Comparison of ENCODE assay signal across 3 worm cellular contexts in genomic region chrIV:10935336-10935735, ce11.
A peak's percentile ranks its signal among the peaks of the same experiment; 100 is the strongest.
TF ChIP-seq lines count a peak whose summit lies in the region.

No protein-coding gene starts in this region.

TF ChIP-seq in whole organism, L1 larva, 84 proteins besides CTCF, POLR2A, EP300 and RAD21 (continued from another document and continues in another):
- TF ChIP-seq snpc-4 (tag; optimal IDR thresholded peaks at IDR 0.05; lab: Kevin White, UChicago), result peak; percentile 43
- no peak for TF ChIP-seq mab-9 (GFP tag; IDR thresholded peaks at IDR 0.05; lab: Robert Waterston, UW)
- no peak for TF ChIP-seq lin-15B (tag; optimal IDR thresholded peaks at IDR 0.05; lab: Kevin White, UChicago)
- TF ChIP-seq ama-1 (optimal IDR thresholded peaks at IDR 0.05; lab: Kevin White, UChicago), result peak; percentile 93
- TF ChIP-seq grh-1 (GFP tag; IDR thresholded peaks at IDR 0.05; lab: Robert Waterston, UW), result peak; percentile 51
- peak; percentile 47 to 84 (median 66) for TF ChIP-seq ceh-82 (tag; optimal IDR thresholded peaks at IDR 0.05; lab: Kevin White, UChicago)
- TF ChIP-seq lin-13 (GFP tag; optimal IDR thresholded peaks at IDR 0.05; lab: Kevin White, UChicago), result peak; percentile 91
- peak; percentile 79 to 82 for TF ChIP-seq efl-1 (optimal IDR thresholded peaks at IDR 0.05; lab: Kevin White, UChicago)
- TF ChIP-seq efl-1 (GFP tag; optimal IDR thresholded peaks at IDR 0.05 in 1 of 2; lab: Kevin White, UChicago), result peak; percentile 61 to 94
- peak; percentile 87 for TF ChIP-seq jun-1 (tag; optimal IDR thresholded peaks at IDR 0.05; lab: Kevin White, UChicago)
- no peak for TF ChIP-seq efl-3 (GFP tag; optimal IDR thresholded peaks at IDR 0.05; lab: Kevin White, UChicago)
- TF ChIP-seq F16B12.6 (tag; optimal IDR thresholded peaks at IDR 0.05; lab: Kevin White, UChicago), result peak; percentile 11
- no peak for TF ChIP-seq nhr-90 (tag; optimal IDR thresholded peaks at IDR 0.05; lab: Kevin White, UChicago; ENCODE audit: poor library complexity)
- peak; percentile 88 for TF ChIP-seq fkh-4 (tag; optimal IDR thresholded peaks at IDR 0.05; lab: Kevin White, UChicago; ENCODE audit: borderline replicate concordance)
- no peak for TF ChIP-seq nhr-12 (tag; optimal IDR thresholded peaks at IDR 0.05; lab: Kevin White, UChicago)
- TF ChIP-seq C16A3.4 (tag; optimal IDR thresholded peaks at IDR 0.05; lab: Kevin White, UChicago), result peak; percentile 77
- TF ChIP-seq ceh-63 (GFP tag; optimal IDR thresholded peaks at IDR 0.05; lab: Kevin White, UChicago), result no peak
- TF ChIP-seq nhr-237 (tag; optimal IDR thresholded peaks at IDR 0.05; lab: Kevin White, UChicago), result peak; percentile 57
- TF ChIP-seq nhr-85 (tag; lab: Kevin White, UChicago), result peak; percentile 93
- no peak for TF ChIP-seq C34B4.2 (tag; optimal IDR thresholded peaks at IDR 0.05; lab: Kevin White, UChicago)
- TF ChIP-seq fos-1 (tag; optimal IDR thresholded peaks at IDR 0.05; lab: Kevin White, UChicago), result peak; percentile 77
- TF ChIP-seq isw-1 (GFP tag; IDR thresholded peaks at IDR 0.05; lab: Robert Waterston, UW), result peak; percentile 71
- TF ChIP-seq nhr-11 (tag; optimal IDR thresholded peaks at IDR 0.05; lab: Kevin White, UChicago), result peak; percentile 90
- no peak for TF ChIP-seq ets-5 (GFP tag; IDR thresholded peaks at IDR 0.05; lab: Robert Waterston, UW)
- TF ChIP-seq unc-86 (tag; optimal IDR thresholded peaks at IDR 0.05; lab: Kevin White, UChicago), result peak; percentile 96
- peak; percentile 76 for TF ChIP-seq irx-1 (tag; optimal IDR thresholded peaks at IDR 0.05; lab: Kevin White, UChicago)
- TF ChIP-seq C04F5.9 (tag; optimal IDR thresholded peaks at IDR 0.05; lab: Kevin White, UChicago), result peak; percentile 60
- TF ChIP-seq vab-15 (tag; optimal IDR thresholded peaks at IDR 0.05; lab: Kevin White, UChicago), result peak; percentile 80
- peak; percentile 94 for TF ChIP-seq fkh-8 (tag; optimal IDR thresholded peaks at IDR 0.05; lab: Kevin White, UChicago)
- TF ChIP-seq egl-27 (tag; optimal IDR thresholded peaks at IDR 0.05; lab: Kevin White, UChicago), result peak in 1 of 2 experiments; percentile 44
- peak; percentile 87 for TF ChIP-seq ceh-8 (GFP tag; optimal IDR thresholded peaks at IDR 0.05; lab: Kevin White, UChicago)
- peak; percentile 79 to 86 for TF ChIP-seq lin-35 (GFP tag; optimal IDR thresholded peaks at IDR 0.05; lab: Kevin White, UChicago)
- peak; percentile 93 for TF ChIP-seq swsn-7 (tag; optimal IDR thresholded peaks at IDR 0.05; lab: Kevin White, UChicago)
- TF ChIP-seq ztf-11 (tag; optimal IDR thresholded peaks at IDR 0.05; lab: Kevin White, UChicago), result peak in 1 of 2 experiments; percentile 86
- no peak for TF ChIP-seq nhr-28 (tag; optimal IDR thresholded peaks at IDR 0.05; lab: Kevin White, UChicago)
- peak; percentile 99 for TF ChIP-seq dsc-1 (tag; optimal IDR thresholded peaks at IDR 0.05; lab: Kevin White, UChicago)
- peak; percentile 94 for TF ChIP-seq rnt-1 (tag; optimal IDR thresholded peaks at IDR 0.05; lab: Kevin White, UChicago)
- no peak for TF ChIP-seq Y116A8C.19 (tag; optimal IDR thresholded peaks at IDR 0.05; lab: Kevin White, UChicago; ENCODE audit: borderline replicate concordance)
- peak; percentile 69 for TF ChIP-seq ceh-88 (GFP tag; IDR thresholded peaks at IDR 0.05; lab: Robert Waterston, UW)
- peak; percentile 95 for TF ChIP-seq nhr-20 (tag; optimal IDR thresholded peaks at IDR 0.05; lab: Kevin White, UChicago)
- TF ChIP-seq nhr-47 (tag; optimal IDR thresholded peaks at IDR 0.05; lab: Kevin White, UChicago), result peak; percentile 93
- TF ChIP-seq egl-13 (tag; optimal IDR thresholded peaks at IDR 0.05; lab: Kevin White, UChicago), result peak; percentile 83
- TF ChIP-seq mdl-1 (tag; optimal IDR thresholded peaks at IDR 0.05; lab: Kevin White, UChicago), result peak in 1 of 2 experiments; percentile 96

TF ChIP-seq in whole organism, L3 larva, 47 proteins besides CTCF, POLR2A, EP300 and RAD21 (continued from another document):
- TF ChIP-seq elt-3 (tag; optimal IDR thresholded peaks at IDR 0.05; lab: Kevin White, UChicago) (peak in 1 of 3 experiments; percentile 17), egl-5 (tag; optimal IDR thresholded peaks at IDR 0.05; lab: Kevin White, UChicago) (peak; percentile 95), nhr-67 (tag; optimal IDR thresholded peaks at IDR 0.05; lab: Kevin White, UChicago) (no peak), elt-1 (tag; optimal IDR thresholded peaks at IDR 0.05; lab: Kevin White, UChicago) (peak; percentile 32), tbx-2 (tag; optimal IDR thresholded peaks at IDR 0.05; lab: Kevin White, UChicago) (peak; percentile 56), unc-39 (tag; optimal IDR thresholded peaks at IDR 0.05; lab: Kevin White, UChicago) (no peak), ceh-28 (tag; optimal IDR thresholded peaks at IDR 0.05; lab: Kevin White, UChicago) (peak; percentile 65), nhr-23 (tag; optimal IDR thresholded peaks at IDR 0.05; lab: Kevin White, UChicago) (peak; percentile 80), mml-1 (tag; optimal IDR thresholded peaks at IDR 0.05; lab: Kevin White, UChicago) (peak; percentile 81), mdl-1 (tag; optimal IDR thresholded peaks at IDR 0.05; lab: Kevin White, UChicago) (peak; percentile 60), eor-1 (tag; optimal IDR thresholded peaks at IDR 0.05; lab: Kevin White, UChicago) (peak in 1 of 2 experiments; percentile 32), lin-15B (tag; optimal IDR thresholded peaks at IDR 0.05; lab: Kevin White, UChicago) (peak; percentile 26), aly-2 (tag; optimal IDR thresholded peaks at IDR 0.05; lab: Kevin White, UChicago) (no peak), pha-4 (tag; optimal IDR thresholded peaks at IDR 0.05; lab: Kevin White, UChicago) (peak; percentile 63), skn-1 (tag; optimal IDR thresholded peaks at IDR 0.05; lab: Kevin White, UChicago) (no peak), elt-2 (tag; optimal IDR thresholded peaks at IDR 0.05; lab: Kevin White, UChicago) (peak; percentile 59), R02D3.7 (tag; optimal IDR thresholded peaks at IDR 0.05; lab: Kevin White, UChicago) (no peak), nhr-43 (tag; optimal IDR thresholded peaks at IDR 0.05; lab: Kevin White, UChicago; ENCODE audit: poor library complexity, severe bottlenecking) (peak; percentile 40), nhr-25 (tag; optimal IDR thresholded peaks at IDR 0.05; lab: Kevin White, UChicago) (peak; percentile 40), lsy-12 (tag; optimal IDR thresholded peaks at IDR 0.05; lab: Kevin White, UChicago) (peak; percentile 90), zag-1 (tag; optimal IDR thresholded peaks at IDR 0.05; lab: Kevin White, UChicago) (no peak)

TF ChIP-seq in whole organism, young adult, 124 proteins besides CTCF, POLR2A, EP300 and RAD21 (continued from another document and continues in another):
- TF ChIP-seq egrh-3 (GFP tag; IDR thresholded peaks at IDR 0.05; lab: Robert Waterston, UW) (peak; percentile 29; the same call in 1 of the 2 replicates), C06A6.2 (GFP tag; conservative IDR thresholded peaks at IDR 0.05; lab: Robert Waterston, UW) (peak; percentile 66; the same call in 1 of the 2 replicates), tbx-9 (tag; optimal IDR thresholded peaks at IDR 0.05; lab: Kevin White, UChicago; ENCODE audit: borderline replicate concordance) (no peak), mxl-1 (tag; optimal IDR thresholded peaks at IDR 0.05; lab: Kevin White, UChicago) (no peak), ztf-25 (GFP tag; IDR thresholded peaks at IDR 0.05; lab: Robert Waterston, UW) (no peak), attf-5 (GFP tag; optimal IDR thresholded peaks at IDR 0.05; lab: Kevin White, UChicago) (peak; percentile 72), F37B4.10 (GFP tag; IDR thresholded peaks at IDR 0.05; lab: Robert Waterston, UW) (no peak), lin-26 (GFP tag; IDR thresholded peaks at IDR 0.05; lab: Robert Waterston, UW) (0 out of 2 replicates have a peak, but pooled peaks have one; percentile 65), F23B12.7 (tag; optimal IDR thresholded peaks at IDR 0.05; lab: Kevin White, UChicago; ENCODE audit: insufficient read depth) (no peak), ccch-3 (GFP tag; optimal IDR thresholded peaks at IDR 0.05; lab: Kevin White, UChicago) (no peak), hsf-1 (GFP tag; IDR thresholded peaks at IDR 0.05; lab: Robert Waterston, UW) (no peak), lsy-27 (tag; optimal IDR thresholded peaks at IDR 0.05; lab: Kevin White, UChicago; ENCODE audit: borderline replicate concordance, insufficient read depth) (no peak), tbp1 (GFP tag; optimal IDR thresholded peaks at IDR 0.05; lab: Kevin White, UChicago) (peak; percentile 54), F22D6.2 (tag; optimal IDR thresholded peaks at IDR 0.05; lab: Kevin White, UChicago) (peak; percentile 18), ets-4 (GFP tag; optimal IDR thresholded peaks at IDR 0.05; lab: Kevin White, UChicago) (no peak), rcor-1 (GFP tag; IDR thresholded peaks at IDR 0.05; lab: Robert Waterston, UW) (peak; percentile 29; the same call in 1 of the 2 replicates), aptf-2 (GFP tag; conservative IDR thresholded peaks at IDR 0.05; lab: Robert Waterston, UW) (no peak), F52B5.7 (tag; optimal IDR thresholded peaks at IDR 0.05; lab: Kevin White, UChicago) (peak; percentile 73), akir-1 (GFP tag; optimal IDR thresholded peaks at IDR 0.05; lab: Kevin White, UChicago) (no peak), athp-1 (tag; optimal IDR thresholded peaks at IDR 0.05; lab: Kevin White, UChicago) (no peak), C17E4.6 (GFP tag; IDR thresholded peaks at IDR 0.05; lab: Robert Waterston, UW) (no peak), ceh-79 (tag; optimal IDR thresholded peaks at IDR 0.05; lab: Kevin White, UChicago) (no peak), K11D2.4 (GFP tag; IDR thresholded peaks at IDR 0.05; lab: Robert Waterston, UW) (peak; percentile 88), mel-28 (tag; optimal IDR thresholded peaks at IDR 0.05; lab: Kevin White, UChicago; ENCODE audit: borderline replicate concordance) (no peak), snpc-4 (GFP tag; optimal IDR thresholded peaks at IDR 0.05; lab: Kevin White, UChicago) (no peak), snpc-4 (tag; optimal IDR thresholded peaks at IDR 0.05; lab: Kevin White, UChicago) (peak in 1 of 4 experiments; percentile 10), hmg-1.2 (GFP tag; IDR thresholded peaks at IDR 0.05; lab: Robert Waterston, UW) (peak; percentile 77), die-1 (tag; optimal IDR thresholded peaks at IDR 0.05; lab: Kevin White, UChicago) (peak; percentile 46), hmg-20 (GFP tag; IDR thresholded peaks at IDR 0.05; lab: Robert Waterston, UW) (no peak), F39B2.1 (GFP tag; IDR thresholded peaks at IDR 0.05; lab: Robert Waterston, UW) (no peak), somi-1 (GFP tag; optimal IDR thresholded peaks at IDR 0.05; lab: Kevin White, UChicago) (peak; percentile 91), sdz-38 (tag; optimal IDR thresholded peaks at IDR 0.05; lab: Kevin White, UChicago) (no peak), B0035.1 (tag; optimal IDR thresholded peaks at IDR 0.05; lab: Kevin White, UChicago) (no peak), nfya-2 (GFP tag; IDR thresholded peaks at IDR 0.05; lab: Robert Waterston, UW) (no peak), B0261.1 (tag; optimal IDR thresholded peaks at IDR 0.05; lab: Kevin White, UChicago) (no peak), ceh-40 (GFP tag; IDR thresholded peaks at IDR 0.05; lab: Robert Waterston, UW) (0 out of 2 replicates have a peak, but pooled peaks have one; percentile 27), unc-62 (GFP tag; optimal IDR thresholded peaks at IDR 0.05; lab: Kevin White, UChicago) (peak; percentile 73), unc-130 (GFP tag; optimal IDR thresholded peaks at IDR 0.05; lab: Kevin White, UChicago) (no peak), sea-2 (GFP tag; IDR thresholded peaks at IDR 0.05; lab: Robert Waterston, UW) (no peak), egl-18 (GFP tag; IDR thresholded peaks at IDR 0.05; lab: Robert Waterston, UW) (no peak), Y79H2A.3 (GFP tag; conservative IDR thresholded peaks at IDR 0.05; lab: Robert Waterston, UW) (no peak), ztf-3 (GFP tag; optimal IDR thresholded peaks at IDR 0.05; lab: Kevin White, UChicago) (no peak), attf-6 (GFP tag; IDR thresholded peaks at IDR 0.05; lab: Robert Waterston, UW) (no peak), rec-8 (tag; optimal IDR thresholded peaks at IDR 0.05; lab: Kevin White, UChicago) (no peak), madf-10 (tag; optimal IDR thresholded peaks at IDR 0.05; lab: Kevin White, UChicago) (peak; percentile 59), lag-1 (GFP tag; IDR thresholded peaks at IDR 0.05; lab: Robert Waterston, UW) (no peak), madf-3 (GFP tag; IDR thresholded peaks at IDR 0.05; lab: Robert Waterston, UW) (peak; percentile 80; the same call in 1 of the 2 replicates), ztf-22 (GFP tag; optimal IDR thresholded peaks at IDR 0.05; lab: Kevin White, UChicago) (peak; percentile 75), ztf-26 (tag; optimal IDR thresholded peaks at IDR 0.05; lab: Kevin White, UChicago) (peak; percentile 31), hlh-26 (GFP tag; conservative IDR thresholded peaks at IDR 0.05; lab: Robert Waterston, UW) (no peak), snpc-3.4 (tag; optimal IDR thresholded peaks at IDR 0.05; lab: Kevin White, UChicago) (no peak), lir-1 (GFP tag; conservative IDR thresholded peaks at IDR 0.05; lab: Robert Waterston, UW) (peak; percentile 55), him-1 (tag; optimal IDR thresholded peaks at IDR 0.05; lab: Kevin White, UChicago) (no peak), nhr-90 (tag; optimal IDR thresholded peaks at IDR 0.05; lab: Kevin White, UChicago) (no peak), lin-54 (GFP tag; optimal IDR thresholded peaks at IDR 0.05; lab: Kevin White, UChicago) (peak; percentile 62), dox-1 (GFP tag; IDR thresholded peaks at IDR 0.05; lab: Robert Waterston, UW) (peak; percentile 75), zfh-2 (GFP tag; conservative IDR thresholded peaks at IDR 0.05; lab: Robert Waterston, UW) (peak; percentile 58), ztf-18 (tag; optimal IDR thresholded peaks at IDR 0.05; lab: Kevin White, UChicago) (no peak), chd-7 (tag; optimal IDR thresholded peaks at IDR 0.05; lab: Kevin White, UChicago) (peak; percentile 85), lsl-1 (GFP tag; optimal IDR thresholded peaks at IDR 0.05; lab: Kevin White, UChicago) (no peak), nfya-1 (tag; optimal IDR thresholded peaks at IDR 0.05; lab: Kevin White, UChicago; ENCODE audit: borderline replicate concordance, insufficient read depth) (no peak), B0019.2 (GFP tag; conservative IDR thresholded peaks at IDR 0.05; lab: Robert Waterston, UW) (no peak), T26A5.8 (tag; optimal IDR thresholded peaks at IDR 0.05; lab: Kevin White, UChicago) (no peak), xnd-1 (tag; optimal IDR thresholded peaks at IDR 0.05; lab: Kevin White, UChicago) (no peak), snpc-1.3 (tag; optimal IDR thresholded peaks at IDR 0.05; lab: Kevin White, UChicago; ENCODE audit: insufficient read depth) (no peak), B0336.3 (GFP tag; IDR thresholded peaks at IDR 0.05; lab: Robert Waterston, UW) (peak; percentile 17; the same call in 1 of the 2 replicates), nhr-179 (tag; optimal IDR thresholded peaks at IDR 0.05; lab: Kevin White, UChicago) (no peak), dpff-1 (tag; optimal IDR thresholded peaks at IDR 0.05; lab: Kevin White, UChicago) (no peak), mes-4 (tag; optimal IDR thresholded peaks at IDR 0.05; lab: Kevin White, UChicago) (no peak), mcd-1 (GFP tag; IDR thresholded peaks at IDR 0.05; lab: Robert Waterston, UW) (peak; percentile 76), hrde-1 (tag; optimal IDR thresholded peaks at IDR 0.05; lab: Kevin White, UChicago; ENCODE audit: borderline replicate concordance) (no peak), D2030.7 (GFP tag; IDR thresholded peaks at IDR 0.05; lab: Robert Waterston, UW) (no peak), pha-4 (tag; optimal IDR thresholded peaks at IDR 0.05; lab: Kevin White, UChicago) (no peak), bed-2 (GFP tag; IDR thresholded peaks at IDR 0.05; lab: Robert Waterston, UW) (no peak), ama-1 (optimal IDR thresholded peaks at IDR 0.05; lab: Kevin White, UChicago) (peak; percentile 93), ama-1 (GFP tag; optimal IDR thresholded peaks at IDR 0.05; lab: Kevin White, UChicago) (no peak)
